Worm (Caenorhabditis elegans): ENCODE data around the gene B0336.7.
A peak's percentile ranks its signal among the peaks of the same experiment; 100 is the strongest.

B0336.7 gene

ce11 chrIII:5708024-5708423 lies 10.9 kb upstream of the B0336.7 start:
- TF ChIP-seq ref-1 (GFP tag; conservative IDR thresholded peaks at IDR 0.05) (no peak), flt-1 (GFP tag; IDR thresholded peaks at IDR 0.05) (no peak)

ce11 chrIII:5707546-5707945 lies 10.4 kb upstream of the B0336.7 start:
- TF ChIP-seq tab-1 (GFP tag; IDR thresholded peaks at IDR 0.05) (no peak), ztf-29 (GFP tag; IDR thresholded peaks at IDR 0.05) (no peak), ref-1 (GFP tag; conservative IDR thresholded peaks at IDR 0.05) (no peak), klf-2 (GFP tag; conservative IDR thresholded peaks at IDR 0.05) (no peak), T22C8.4 (GFP tag; IDR thresholded peaks at IDR 0.05) (no peak), flt-1 (GFP tag; IDR thresholded peaks at IDR 0.05) (no peak), med-1 (GFP tag; optimal IDR thresholded peaks at IDR 0.05; ENCODE audit: insufficient read depth) (no peak), cog-1 (tag; optimal IDR thresholded peaks at IDR 0.05) (no peak), ztf-23 (GFP tag; IDR thresholded peaks at IDR 0.05) (no peak)

- TF ChIP-seq T22C8.4 (GFP tag; IDR thresholded peaks at IDR 0.05) (peak; percentile 96), ref-1 (GFP tag; conservative IDR thresholded peaks at IDR 0.05) (no peak), med-1 (GFP tag; optimal IDR thresholded peaks at IDR 0.05; ENCODE audit: insufficient read depth) (no peak), cog-1 (tag; optimal IDR thresholded peaks at IDR 0.05) (peak; percentile 54), flt-1 (GFP tag; IDR thresholded peaks at IDR 0.05) (peak; percentile 66), tab-1 (GFP tag; IDR thresholded peaks at IDR 0.05) (no peak), klf-2 (GFP tag; conservative IDR thresholded peaks at IDR 0.05) (no peak), ztf-23 (GFP tag; IDR thresholded peaks at IDR 0.05) (no peak), ztf-29 (GFP tag; IDR thresholded peaks at IDR 0.05) (no peak)
These were observed 9.0 kb upstream of the B0336.7 start, which contains the start of gene rpl-23 for ce11 chrIII:5706077-5706627. TSS of gene rpl-23 (minus strand) at chrIII:5706127.

ce11 chrIII:5705228-5705888 lies 8.2 kb upstream of the B0336.7 start, which contains the start of gene swp-1:
TSS of gene swp-1 (minus strand) at chrIII:5705525.
- TF ChIP-seq ztf-29 (GFP tag; IDR thresholded peaks at IDR 0.05) (no peak), flt-1 (GFP tag; IDR thresholded peaks at IDR 0.05) (no peak), ref-1 (GFP tag; conservative IDR thresholded peaks at IDR 0.05) (no peak), cog-1 (tag; optimal IDR thresholded peaks at IDR 0.05) (no peak)

- TF ChIP-seq tab-1 (GFP tag; IDR thresholded peaks at IDR 0.05) (no peak), flt-1 (GFP tag; IDR thresholded peaks at IDR 0.05) (no peak), med-1 (GFP tag; optimal IDR thresholded peaks at IDR 0.05; ENCODE audit: insufficient read depth) (no peak), klf-2 (GFP tag; conservative IDR thresholded peaks at IDR 0.05) (no peak)
These were observed 4.3 kb upstream of the B0336.7 start for ce11 chrIII:5701491-5701890.

ce11 chrIII:5697963-5698730 lies 981 bp upstream of the B0336.7 start, which contains the start of the genes lgg-3 and rgs-5:
TSS of gene lgg-3 (minus strand) at chrIII:5698013.
TSS of gene rgs-5 (plus strand) at chrIII:5698555.
- no peak for TF ChIP-seq cog-1 (tag; optimal IDR thresholded peaks at IDR 0.05)
- TF ChIP-seq med-1 (GFP tag; optimal IDR thresholded peaks at IDR 0.05; ENCODE audit: insufficient read depth): no peak
- TF ChIP-seq ref-1 (GFP tag; conservative IDR thresholded peaks at IDR 0.05): no peak
- TF ChIP-seq tab-1 (GFP tag; IDR thresholded peaks at IDR 0.05): no peak
- no peak for TF ChIP-seq flt-1 (GFP tag; IDR thresholded peaks at IDR 0.05)
- no peak for TF ChIP-seq T22C8.4 (GFP tag; IDR thresholded peaks at IDR 0.05)
- TF ChIP-seq klf-2 (GFP tag; conservative IDR thresholded peaks at IDR 0.05): no peak
- TF ChIP-seq ztf-29 (GFP tag; IDR thresholded peaks at IDR 0.05): no peak
- TF ChIP-seq ztf-23 (GFP tag; IDR thresholded peaks at IDR 0.05): no peak

- no peak for TF ChIP-seq cog-1 (tag; optimal IDR thresholded peaks at IDR 0.05)
- TF ChIP-seq med-1 (GFP tag; optimal IDR thresholded peaks at IDR 0.05; ENCODE audit: insufficient read depth): no peak
- TF ChIP-seq flt-1 (GFP tag; IDR thresholded peaks at IDR 0.05): no peak
- TF ChIP-seq ztf-29 (GFP tag; IDR thresholded peaks at IDR 0.05): no peak
- TF ChIP-seq T22C8.4 (GFP tag; IDR thresholded peaks at IDR 0.05): no peak
- no peak for TF ChIP-seq tab-1 (GFP tag; IDR thresholded peaks at IDR 0.05)
- TF ChIP-seq klf-2 (GFP tag; conservative IDR thresholded peaks at IDR 0.05): no peak
- no peak for TF ChIP-seq ref-1 (GFP tag; conservative IDR thresholded peaks at IDR 0.05)
- no peak for TF ChIP-seq ztf-23 (GFP tag; IDR thresholded peaks at IDR 0.05)
These were observed 3.4 kb downstream of the B0336.7 start, which contains the start of gene B0336.13 for ce11 chrIII:5693736-5694135. TSS of gene B0336.13 (plus strand) at chrIII:5694036.

- TF ChIP-seq T22C8.4 (GFP tag; IDR thresholded peaks at IDR 0.05) (no peak), flt-1 (GFP tag; IDR thresholded peaks at IDR 0.05) (no peak), klf-2 (GFP tag; conservative IDR thresholded peaks at IDR 0.05) (no peak), cog-1 (tag; optimal IDR thresholded peaks at IDR 0.05) (no peak), ref-1 (GFP tag; conservative IDR thresholded peaks at IDR 0.05) (no peak), ztf-23 (GFP tag; IDR thresholded peaks at IDR 0.05) (no peak), med-1 (GFP tag; optimal IDR thresholded peaks at IDR 0.05; ENCODE audit: insufficient read depth) (no peak), ztf-29 (GFP tag; IDR thresholded peaks at IDR 0.05) (no peak), tab-1 (GFP tag; IDR thresholded peaks at IDR 0.05) (no peak)
These were observed 4.5 kb downstream of the B0336.7 start, which contains the start of the genes abi-1 and arle-14 for ce11 chrIII:5692690-5693089. TSS of gene abi-1 (minus strand) at chrIII:5692740. TSS of gene arle-14 (plus strand) at chrIII:5692906.

- TF ChIP-seq cog-1 (tag; optimal IDR thresholded peaks at IDR 0.05) (no peak), tab-1 (GFP tag; IDR thresholded peaks at IDR 0.05) (no peak), med-1 (GFP tag; optimal IDR thresholded peaks at IDR 0.05; ENCODE audit: insufficient read depth) (no peak), flt-1 (GFP tag; IDR thresholded peaks at IDR 0.05) (no peak), ref-1 (GFP tag; conservative IDR thresholded peaks at IDR 0.05) (no peak), T22C8.4 (GFP tag; IDR thresholded peaks at IDR 0.05) (no peak), klf-2 (GFP tag; conservative IDR thresholded peaks at IDR 0.05) (no peak)
These were observed 5.3 kb downstream of the B0336.7 start for ce11 chrIII:5691826-5692225.

All from whole organism, midembryonic.